Worm (Caenorhabditis elegans): ENCODE measurements around the gene lipl-2.

DNA sequence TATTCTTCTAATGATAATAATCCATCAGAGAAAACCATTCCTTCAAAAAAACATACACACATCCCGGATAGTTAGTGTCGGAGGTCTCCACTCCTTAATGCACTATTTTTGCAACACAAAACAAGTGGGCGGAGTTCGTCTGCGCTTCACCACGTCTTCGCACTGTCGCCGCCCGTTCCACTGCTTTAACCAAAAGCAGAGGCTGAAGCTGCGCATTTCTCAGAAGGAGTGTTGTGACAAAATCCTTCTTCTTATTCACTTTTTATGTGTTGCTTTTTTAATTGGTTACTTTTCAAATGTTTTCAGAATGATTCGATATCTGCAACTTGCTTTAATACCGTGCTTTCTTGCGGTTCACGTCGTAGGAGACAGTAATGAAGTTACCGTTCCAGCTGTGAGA, 46.4 kb upstream of the lipl-2 start, which contains the start of gene F58E6.13:
- TF ChIP-seq unc-62 (GFP tag; optimal IDR thresholded peaks at IDR 0.05) (no peak), unc-39 (tag; optimal IDR thresholded peaks at IDR 0.05) (no peak), ztf-11 (tag; optimal IDR thresholded peaks at IDR 0.05) (no peak), lsy-2 (tag; optimal IDR thresholded peaks at IDR 0.05) (no peak), elt-1 (tag; optimal IDR thresholded peaks at IDR 0.05; ENCODE audit: borderline replicate concordance, insufficient read depth) (no peak), bed-3 (GFP tag; optimal IDR thresholded peaks at IDR 0.05) (no peak), nhr-28 (tag; optimal IDR thresholded peaks at IDR 0.05) (no peak)

Measured in whole organism, mixed stage, embryonic.